Worm (Caenorhabditis elegans) whole organism, L1 larva: ENCODE data around the gene F26C11.4.

Source experiments
- C04F5.9 ChIP-seq: sonication (generic microtip); optimal IDR thresholded peaks from 2 replicates; lab custom pipeline; 2016; ENCODE audit warnings: missing genetic modification characterization, missing compliant biosample characterization
- C16A3.4 ChIP-seq: fragments of 150-350 bp; optimal IDR thresholded peaks from 2 replicates; lab custom pipeline; 2014; ENCODE audit warnings: missing biosample characterization, missing genetic modification characterization
- F16B12.6 ChIP-seq: fragments of 150-350 bp; optimal IDR thresholded peaks from 2 replicates; lab custom pipeline; 2014; ENCODE audit warnings: missing biosample characterization, missing genetic modification characterization
- aha-1 ChIP-seq: fragments of 150-350 bp; optimal IDR thresholded peaks from 2 replicates; lab custom pipeline; 2014; ENCODE audit warnings: missing biosample characterization, missing genetic modification characterization
- aly-2 ChIP-seq: fragments of 150-350 bp; optimal IDR thresholded peaks from 2 replicates; lab custom pipeline; 2014; ENCODE audit warnings: missing biosample characterization, missing genetic modification characterization
- ceh-63 ChIP-seq: fragments of 200-800 bp; sonication (Bioruptor generic); optimal IDR thresholded peaks from 2 replicates; lab custom pipeline; 2018; ENCODE audit warnings: mild to moderate bottlenecking, missing genetic modification characterization, missing compliant biosample characterization
- ceh-8 ChIP-seq: fragments of 200-800 bp; sonication (Bioruptor generic); optimal IDR thresholded peaks from 2 replicates; lab custom pipeline; 2018; ENCODE audit warnings: mild to moderate bottlenecking, missing genetic modification characterization, moderate library complexity, missing compliant biosample characterization
- ceh-88 ChIP-seq: fragments of 200-800 bp; sonication (Bioruptor generic); IDR thresholded peaks from 2 replicates; pipeline ENCODE4 v1.3.6; 2022; ENCODE audit warnings: missing genetic modification characterization, missing compliant biosample characterization
- ces-1 ChIP-seq: fragments of 150-350 bp; optimal IDR thresholded peaks from 2 replicates; lab custom pipeline; 2014; ENCODE audit warnings: missing biosample characterization, missing genetic modification reagents, missing genetic modification characterization
- efl-1 ChIP-seq, 4 experiments: fragments of 150-350 bp; optimal IDR thresholded peaks in 3 of 4; peaks in 1 of 4; 1 replicate in 1 of 4; 2 replicates in 3 of 4; lab custom pipeline; 2014; ENCODE audit warnings: missing biosample characterization in 2 of 4, missing genetic modification characterization in 2 of 4, missing genetic modification reagents in 2 of 4
- efl-3 ChIP-seq: fragments of 200-800 bp; sonication (Bioruptor generic); optimal IDR thresholded peaks from 2 replicates; lab custom pipeline; 2018; ENCODE audit warnings: mild to moderate bottlenecking, missing genetic modification characterization, missing compliant biosample characterization
- egl-13 ChIP-seq: sonication (generic microtip); optimal IDR thresholded peaks from 2 replicates; lab custom pipeline; 2016; ENCODE audit warnings: missing genotype, missing genetic modification reagents, missing genetic modification characterization, missing compliant biosample characterization
- egl-27 ChIP-seq, 2 experiments: fragments of 150-350 bp in 1 of 2; sonication (generic microtip); optimal IDR thresholded peaks; 3 replicates each; lab custom pipeline; 2017 to 2018; ENCODE audit warnings: missing biosample characterization in 2 of 2, missing genetic modification characterization in 2 of 2, missing genetic modification reagents in 2 of 2
- elt-2 ChIP-seq: sonication (generic microtip); optimal IDR thresholded peaks from 2 replicates; lab custom pipeline; 2016; ENCODE audit warnings: missing genetic modification characterization, mild to moderate bottlenecking, inconsistent platforms, missing compliant biosample characterization, missing genetic modification reagents
- fkh-10 ChIP-seq: sonication (generic microtip); optimal IDR thresholded peaks from 2 replicates; lab custom pipeline; 2017; ENCODE audit warnings: missing biosample characterization, missing genetic modification reagents, missing genetic modification characterization
- fkh-4 ChIP-seq: sonication (generic microtip); optimal IDR thresholded peaks from 2 replicates; lab custom pipeline; 2016; ENCODE audit warnings: missing compliant biosample characterization, missing genetic modification characterization, borderline replicate concordance
- fkh-8 ChIP-seq: sonication (generic microtip); optimal IDR thresholded peaks from 2 replicates; lab custom pipeline; 2016; ENCODE audit warnings: mild to moderate bottlenecking, missing genetic modification characterization, missing compliant biosample characterization
- fos-1 ChIP-seq: fragments of 150-350 bp; optimal IDR thresholded peaks from 2 replicates; lab custom pipeline; 2014; ENCODE audit warnings: missing biosample characterization, missing genetic modification characterization
- grh-1 ChIP-seq: fragments of 200-800 bp; sonication (Bioruptor generic); IDR thresholded peaks from 2 replicates; pipeline ENCODE4 v1.3.6; 2022; ENCODE audit warnings: missing genetic modification reagents, missing genetic modification characterization, missing compliant biosample characterization
- hlh-17 ChIP-seq: fragments of 200-800 bp; sonication (Bioruptor generic); optimal IDR thresholded peaks from 2 replicates; lab custom pipeline; 2018; ENCODE audit warnings: missing genetic modification characterization, mild to moderate bottlenecking, missing compliant biosample characterization, moderate library complexity, borderline replicate concordance
- hlh-4 ChIP-seq: sonication (generic microtip); optimal IDR thresholded peaks from 2 replicates; lab custom pipeline; 2016; ENCODE audit warnings: mild to moderate bottlenecking, missing genetic modification characterization, missing compliant biosample characterization
- irx-1 ChIP-seq: sonication (generic microtip); optimal IDR thresholded peaks from 2 replicates; lab custom pipeline; 2016; ENCODE audit warnings: missing genetic modification characterization, missing compliant biosample characterization
- lin-13 ChIP-seq: fragments of 150-350 bp; optimal IDR thresholded peaks from 2 replicates; lab custom pipeline; 2014; ENCODE audit warnings: missing biosample characterization, missing genetic modification reagents, missing genetic modification characterization
- mab-9 ChIP-seq: fragments of 200-800 bp; sonication (Bioruptor generic); IDR thresholded peaks from 2 replicates; pipeline ENCODE4 v1.3.6; 2022; ENCODE audit warnings: missing genetic modification reagents, missing genetic modification characterization, missing compliant biosample characterization
- mef-2 ChIP-seq: fragments of 150-350 bp; optimal IDR thresholded peaks from 2 replicates; lab custom pipeline; 2014; ENCODE audit warnings: missing biosample characterization, missing genetic modification characterization
- mep-1 ChIP-seq: fragments of 150-350 bp; optimal IDR thresholded peaks from 2 replicates; lab custom pipeline; 2014; ENCODE audit warnings: missing biosample characterization, missing genetic modification characterization
- nhr-11 ChIP-seq: fragments of 150-350 bp; optimal IDR thresholded peaks from 2 replicates; lab custom pipeline; 2014; ENCODE audit warnings: missing biosample characterization, missing genetic modification characterization
- nhr-12 ChIP-seq: sonication (generic microtip); optimal IDR thresholded peaks from 2 replicates; lab custom pipeline; 2017; ENCODE audit warnings: missing biosample characterization, missing genetic modification characterization
- nhr-19 ChIP-seq: fragments of 200-800 bp; sonication (Bioruptor generic); conservative IDR thresholded peaks from 2 replicates; pipeline ENCODE4 v1.3.6; 2022; ENCODE audit warnings: missing genetic modification characterization, missing compliant biosample characterization
- nhr-28 ChIP-seq: fragments of 150-350 bp; optimal IDR thresholded peaks from 2 replicates; lab custom pipeline; 2014; ENCODE audit warnings: missing biosample characterization, missing genetic modification characterization
- nhr-47 ChIP-seq: sonication (generic microtip); optimal IDR thresholded peaks from 2 replicates; lab custom pipeline; 2016; ENCODE audit warnings: mild to moderate bottlenecking, missing genetic modification characterization, moderate library complexity, missing compliant biosample characterization
- nhr-77 ChIP-seq: fragments of 150-350 bp; optimal IDR thresholded peaks from 2 replicates; lab custom pipeline; 2014; ENCODE audit warnings: missing biosample characterization, missing genetic modification characterization
- nhr-84 ChIP-seq: sonication (generic microtip); optimal IDR thresholded peaks from 2 replicates; lab custom pipeline; 2017; ENCODE audit warnings: missing biosample characterization, missing genetic modification characterization
- nhr-90 ChIP-seq: sonication (generic microtip); optimal IDR thresholded peaks from 2 replicates; lab custom pipeline; 2016; ENCODE audit warnings: mild to moderate bottlenecking, missing genetic modification characterization, missing compliant biosample characterization; ENCODE audit not compliant: poor library complexity
- pag-3 ChIP-seq: sonication (generic microtip); optimal IDR thresholded peaks from 2 replicates; lab custom pipeline; 2017; ENCODE audit warnings: missing genetic modification characterization, mild to moderate bottlenecking, missing compliant biosample characterization, antibody characterized with exemption, borderline replicate concordance; ENCODE audit not compliant: insufficient read depth
- pax-3 ChIP-seq: fragments of 200-800 bp; sonication (Bioruptor generic); optimal IDR thresholded peaks from 2 replicates; lab custom pipeline; 2018; ENCODE audit warnings: mild to moderate bottlenecking, missing genetic modification characterization, moderate library complexity, missing compliant biosample characterization
- snu-23 ChIP-seq: sonication (generic microtip); optimal IDR thresholded peaks from 2 replicates; lab custom pipeline; 2016; ENCODE audit warnings: missing genetic modification characterization, missing compliant biosample characterization
- sup-37 ChIP-seq: fragments of 200-800 bp; sonication (Bioruptor generic); optimal IDR thresholded peaks from 2 replicates; lab custom pipeline; 2018; ENCODE audit warnings: mild to moderate bottlenecking, missing genetic modification characterization, missing compliant biosample characterization
- swsn-7 ChIP-seq: sonication (generic microtip); optimal IDR thresholded peaks from 2 replicates; lab custom pipeline; 2016; ENCODE audit warnings: missing genetic modification characterization, missing compliant biosample characterization
- unc-130 ChIP-seq: fragments of 150-350 bp; optimal IDR thresholded peaks from 2 replicates; lab custom pipeline; 2017; ENCODE audit warnings: missing biosample characterization, missing genetic modification characterization, inconsistent platforms
- unc-30 ChIP-seq: sonication (generic microtip); optimal IDR thresholded peaks from 2 replicates; lab custom pipeline; 2017; ENCODE audit warnings: missing biosample characterization, missing genetic modification characterization
- unc-86 ChIP-seq: sonication (generic microtip); optimal IDR thresholded peaks from 2 replicates; lab custom pipeline; 2016; ENCODE audit warnings: missing genetic modification characterization, missing compliant biosample characterization
- vab-15 ChIP-seq: sonication (generic microtip); optimal IDR thresholded peaks from 2 replicates; lab custom pipeline; 2017; ENCODE audit warnings: missing genotype, mild to moderate bottlenecking, missing genetic modification characterization, missing compliant biosample characterization
- xbp-1 ChIP-seq: sonication (generic microtip); optimal IDR thresholded peaks from 2 replicates; lab custom pipeline; 2016; ENCODE audit warnings: missing genetic modification characterization, missing compliant biosample characterization
- zip-4 ChIP-seq: fragments of 200-800 bp; sonication (Bioruptor generic); optimal IDR thresholded peaks from 2 replicates; lab custom pipeline; 2018; ENCODE audit warnings: mild to moderate bottlenecking, missing genetic modification characterization, moderate library complexity, missing compliant biosample characterization
- ztf-11 ChIP-seq, 2 experiments: sonication (generic microtip); optimal IDR thresholded peaks; 2 replicates each; lab custom pipeline; 2016 to 2017; ENCODE audit warnings: missing genetic modification characterization in 2 of 2, missing biosample characterization in 1 of 2, missing compliant biosample characterization in 1 of 2
- ztf-4 ChIP-seq: fragments of 150-350 bp; optimal IDR thresholded peaks from 2 replicates; lab custom pipeline; 2014; ENCODE audit warnings: missing biosample characterization, missing genetic modification characterization

Gene F26C11.4

DNA sequence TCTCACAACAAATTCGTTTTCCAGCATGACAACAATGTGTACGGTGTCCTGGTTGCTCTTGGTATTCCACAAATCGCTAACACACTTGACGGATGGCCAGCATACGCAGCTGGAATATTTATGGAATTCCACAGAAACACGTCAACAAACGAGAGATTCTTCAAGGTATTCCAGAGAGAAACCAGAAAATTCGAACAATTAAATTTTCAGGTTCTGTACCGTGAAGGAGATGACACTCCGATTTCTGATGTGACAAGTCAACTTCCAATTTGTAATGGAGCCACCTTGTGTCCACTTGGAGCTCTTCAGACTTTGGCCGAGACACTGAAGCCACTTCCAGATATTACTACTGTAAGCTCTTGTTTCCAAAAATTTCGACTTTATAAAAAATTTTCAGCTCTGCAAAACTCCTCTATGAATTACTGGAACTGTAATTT lies 17.9 kb upstream of the F26C11.4 start (continued):
- no peak; the same call in none of the 2 replicates for TF ChIP-seq nhr-19 (GFP tag; lab: Robert Waterston, UW)
- peak; percentile 48 for TF ChIP-seq nhr-47 (tag; lab: Kevin White, UChicago)
- no peak for TF ChIP-seq fkh-8 (tag; lab: Kevin White, UChicago)

DNA sequence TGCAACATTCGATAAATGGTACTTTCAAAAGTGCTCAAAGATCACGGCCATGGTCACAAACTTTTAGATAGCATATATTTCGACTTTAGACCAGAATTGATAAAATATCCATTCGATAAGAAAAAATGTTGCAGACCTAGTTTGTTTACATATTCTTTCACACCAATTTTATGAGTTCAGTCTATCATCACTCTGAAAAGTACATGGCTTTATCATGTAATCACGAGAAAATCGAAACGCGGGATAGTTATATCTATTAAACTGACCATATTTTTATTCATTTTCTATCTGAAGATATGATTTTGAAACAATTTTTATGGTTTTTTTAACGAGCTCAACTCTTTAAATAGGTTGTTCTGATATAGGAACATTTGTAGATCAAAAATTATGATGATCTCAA lies 15.4 kb upstream of the F26C11.4 start, which contains the start of gene pho-11:
Gene pho-11 (plus strand): TSS at position 374 of the 400 bp plus-strand sequence.
- TF ChIP-seq elt-2 (tag; lab: Kevin White, UChicago) (peak; percentile 64), egl-13 (tag; lab: Kevin White, UChicago) (no peak), mef-2 (no peak)

DNA sequence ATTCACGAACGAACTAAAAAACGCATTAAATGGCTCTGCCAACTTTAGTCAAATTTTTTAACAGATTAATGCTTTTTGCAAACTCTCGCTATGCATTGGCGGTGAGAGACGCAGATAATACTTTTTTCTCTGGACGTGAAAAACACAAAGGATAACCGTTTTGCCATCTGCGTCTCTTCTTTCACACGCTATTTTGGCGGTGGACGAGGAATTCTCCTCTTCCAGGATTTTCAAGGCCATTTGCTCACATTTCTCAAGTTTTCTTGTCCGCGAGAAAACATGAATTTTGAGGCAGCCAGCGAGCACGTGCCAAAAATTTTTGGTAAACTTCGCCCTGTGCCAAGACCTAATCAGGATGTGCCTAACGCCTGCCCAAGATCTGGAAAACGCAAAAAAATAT lies 14.9 kb upstream of the F26C11.4 start:
- no peak for TF ChIP-seq sup-37 (GFP tag; lab: Kevin White, UChicago)
- TF ChIP-seq nhr-19 (GFP tag; lab: Robert Waterston, UW): peak; percentile 57
- peak; percentile 39 for TF ChIP-seq irx-1 (tag; lab: Kevin White, UChicago)
- no peak for TF ChIP-seq elt-2 (tag; lab: Kevin White, UChicago)
- no peak for TF ChIP-seq ceh-8 (GFP tag; lab: Kevin White, UChicago)
- TF ChIP-seq grh-1 (GFP tag; lab: Robert Waterston, UW): no peak
- TF ChIP-seq vab-15 (tag; lab: Kevin White, UChicago): no peak
- TF ChIP-seq pax-3: peak; percentile 41
- TF ChIP-seq unc-86 (tag; lab: Kevin White, UChicago): peak; percentile 51
- no peak for TF ChIP-seq mep-1 (tag; lab: Kevin White, UChicago)
- TF ChIP-seq C04F5.9 (tag; lab: Kevin White, UChicago): peak; percentile 9
- TF ChIP-seq nhr-84 (tag; lab: Kevin White, UChicago): no peak
- peak; percentile 36 for TF ChIP-seq xbp-1
- TF ChIP-seq unc-30 (tag; lab: Kevin White, UChicago): no peak
- TF ChIP-seq fkh-4 (tag; lab: Kevin White, UChicago): no peak
- TF ChIP-seq nhr-77 (tag; lab: Kevin White, UChicago): peak; percentile 6
- no peak for TF ChIP-seq ces-1 (GFP tag; lab: Kevin White, UChicago)
- TF ChIP-seq hlh-4 (tag; lab: Kevin White, UChicago): no peak
- TF ChIP-seq efl-1 (optimal IDR thresholded peaks at IDR 0.05; lab: Kevin White, UChicago): peak; percentile 60 to 70
- TF ChIP-seq efl-1 (GFP tag; optimal IDR thresholded peaks at IDR 0.05 in 1 of 2; lab: Kevin White, UChicago): peak; percentile 39 to 95
- TF ChIP-seq ceh-63 (GFP tag; lab: Kevin White, UChicago): no peak
- peak; percentile 59 for TF ChIP-seq snu-23 (GFP tag; lab: Kevin White, UChicago)
- no peak for TF ChIP-seq egl-13 (tag; lab: Kevin White, UChicago)
- TF ChIP-seq swsn-7 (tag; lab: Kevin White, UChicago): peak; percentile 44
- peak; percentile 18 for TF ChIP-seq lin-13 (GFP tag; lab: Kevin White, UChicago)
- no peak for TF ChIP-seq aha-1 (tag; lab: Kevin White, UChicago)
- no peak for TF ChIP-seq efl-3 (GFP tag; lab: Kevin White, UChicago)
- no peak for TF ChIP-seq pag-3
- TF ChIP-seq ztf-4: no peak
- TF ChIP-seq nhr-90: no peak
- TF ChIP-seq nhr-28 (tag; lab: Kevin White, UChicago): no peak
- no peak for TF ChIP-seq aly-2
- TF ChIP-seq egl-27 (tag; optimal IDR thresholded peaks at IDR 0.05; lab: Kevin White, UChicago): no peak
- peak; percentile 23 for TF ChIP-seq nhr-11 (tag; lab: Kevin White, UChicago)
- TF ChIP-seq ztf-11 (tag; optimal IDR thresholded peaks at IDR 0.05; lab: Kevin White, UChicago): peak in 1 of 2 experiments; percentile 65
- no peak for TF ChIP-seq F16B12.6 (tag; lab: Kevin White, UChicago)
- no peak for TF ChIP-seq zip-4 (GFP tag; lab: Kevin White, UChicago)
- no peak for TF ChIP-seq nhr-12 (tag; lab: Kevin White, UChicago)
- no peak for TF ChIP-seq fkh-10 (GFP tag; lab: Kevin White, UChicago)
- no peak for TF ChIP-seq mef-2
- no peak for TF ChIP-seq fos-1 (tag; lab: Kevin White, UChicago)
- TF ChIP-seq mab-9 (GFP tag; lab: Robert Waterston, UW): 0 out of 2 replicates have a peak, but pooled peaks have one; percentile 21
- TF ChIP-seq hlh-17 (GFP tag; lab: Kevin White, UChicago): no peak
- TF ChIP-seq C16A3.4: no peak
- TF ChIP-seq ceh-88: no peak; the same call in 1 of the 2 replicates
- TF ChIP-seq unc-130 (tag; lab: Kevin White, UChicago): no peak
